Worm (Caenorhabditis elegans) whole organism, young adult: ENCODE data around the gene Y54F10AM.6.

Source experiments
- F37B4.10 ChIP-seq: fragments of 200-800 bp; sonication (Bioruptor generic); IDR thresholded peaks from 2 replicates; pipeline ENCODE4 v1.3.6; 2022; ENCODE audit warnings: missing genetic modification characterization, missing compliant biosample characterization
- K12H6.12 ChIP-seq: fragments of 200-800 bp; sonication (Bioruptor generic); optimal IDR thresholded peaks from 2 replicates; lab custom pipeline; 2018; ENCODE audit warnings: mild to moderate bottlenecking, missing genetic modification characterization, missing compliant biosample characterization
- Y56A3A.18 ChIP-seq: fragments of 200-800 bp; sonication (Bioruptor generic); IDR thresholded peaks from 2 replicates; pipeline ENCODE4 v1.3.6; 2022; ENCODE audit warnings: missing genetic modification reagents, missing genetic modification characterization, missing compliant biosample characterization
- ama-1 ChIP-seq, 3 experiments: fragments of 150-350 bp in 1 of 3; sonication (generic microtip) in 2 of 3; optimal IDR thresholded peaks; 2 replicates each; lab custom pipeline; 2014 to 2018; ENCODE audit warnings: missing biosample characterization in 2 of 3, missing genetic modification characterization in 2 of 3, missing genetic modification reagents in 2 of 3
- dpl-1 ChIP-seq: fragments of 150-350 bp; optimal IDR thresholded peaks from 2 replicates; lab custom pipeline; 2014; ENCODE audit warnings: missing biosample characterization, missing genetic modification reagents, missing genetic modification characterization
- let-607 ChIP-seq, 2 experiments: fragments of 200-800 bp in 1 of 2; sonication (Bioruptor generic) in 1 of 2; sonication (generic microtip) in 1 of 2; optimal IDR thresholded peaks; 2 replicates each; lab custom pipeline; 2016 to 2018; ENCODE audit warnings: mild to moderate bottlenecking in 2 of 2, missing compliant biosample characterization in 2 of 2, missing genetic modification characterization in 2 of 2, moderate library complexity in 2 of 2, missing genotype in 1 of 2
- nfya-1 ChIP-seq: sonication (generic microtip); optimal IDR thresholded peaks from 2 replicates; lab custom pipeline; 2017; ENCODE audit warnings: antibody characterized with exemption, missing compliant biosample characterization, missing genetic modification characterization, borderline replicate concordance; ENCODE audit not compliant: insufficient read depth
- ztf-6 ChIP-seq: fragments of 200-800 bp; sonication (Bioruptor generic); IDR thresholded peaks from 2 replicates; pipeline ENCODE4 v1.3.6; 2022; ENCODE audit warnings: missing genetic modification reagents, missing genetic modification characterization, missing compliant biosample characterization

DNA sequence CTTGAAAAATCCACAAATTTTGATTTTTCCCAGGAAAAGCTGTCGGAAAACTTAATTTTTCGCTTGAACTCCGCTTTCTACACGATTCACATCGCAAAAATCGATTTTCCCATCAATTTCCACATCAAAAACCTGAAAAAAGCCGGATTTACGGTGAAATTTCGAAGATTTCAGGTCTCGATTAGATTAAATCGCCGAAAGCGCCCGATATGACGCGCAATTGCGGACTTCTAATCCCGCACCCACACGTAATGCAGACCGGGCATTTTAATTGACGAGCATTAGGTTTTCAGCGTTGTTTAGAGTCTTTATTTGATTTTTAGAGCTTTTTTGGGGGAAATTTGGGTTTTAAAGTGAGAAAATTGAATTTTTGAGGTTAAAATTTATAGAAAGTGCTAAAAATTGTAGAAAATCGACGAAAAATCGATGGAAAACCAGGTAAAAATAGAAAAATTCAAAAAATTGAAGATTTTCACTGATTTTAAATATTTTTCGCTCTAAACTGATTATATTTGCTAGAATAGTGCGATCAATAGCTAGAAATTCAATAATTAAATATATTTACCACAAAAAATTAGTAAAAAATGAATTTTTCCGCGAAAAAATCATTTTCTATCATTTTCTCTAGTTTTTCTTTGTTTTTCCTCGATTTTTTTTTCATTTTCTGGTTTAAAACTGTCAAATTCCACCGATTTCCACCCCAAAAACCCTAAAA is 21.4 kb upstream of the Y54F10AM.6 start, which contains the start of gene Y54F10AL.1:
- TF ChIP-seq ama-1 (optimal IDR thresholded peaks at IDR 0.05; lab: Kevin White, UChicago) (no peak), ama-1 (GFP tag; optimal IDR thresholded peaks at IDR 0.05; lab: Kevin White, UChicago) (no peak), Y56A3A.18 (GFP tag; lab: Robert Waterston, UW) (no peak), F37B4.10 (GFP tag; lab: Robert Waterston, UW) (no peak), ztf-6 (GFP tag; lab: Robert Waterston, UW) (no peak), K12H6.12 (tag; lab: Kevin White, UChicago) (no peak), dpl-1 (GFP tag; lab: Kevin White, UChicago) (no peak), nfya-1 (tag; lab: Kevin White, UChicago) (no peak), let-607 (tag; optimal IDR thresholded peaks at IDR 0.05; lab: Kevin White, UChicago) (no peak)
